Fruit fly (Drosophila melanogaster) whole organism, embryonic: ENCODE measurements around the gene Acp36DE.

Experiments used
- Abd-B ChIP-seq: fragments of 200-800 bp; sonication (Bioruptor generic); optimal IDR thresholded peaks from 2 replicates; lab custom pipeline; 2018; ENCODE audit warnings: missing biosample characterization, mild to moderate bottlenecking, missing genetic modification characterization, moderate library complexity
- Aef1 ChIP-seq: fragments of 200-800 bp; sonication (Bioruptor generic); IDR thresholded peaks from 3 replicates; pipeline ENCODE4 v1.3.6; 2022; ENCODE audit warnings: missing biosample characterization, missing genetic modification characterization
- CG10267 ChIP-seq: fragments of 200-800 bp; sonication (Bioruptor generic); optimal IDR thresholded peaks from 2 replicates; lab custom pipeline; 2018; ENCODE audit warnings: missing biosample characterization, mild to moderate bottlenecking, missing genetic modification characterization, moderate library complexity
- CG10274 ChIP-seq: fragments of 200-800 bp; sonication (Bioruptor generic); optimal IDR thresholded peaks from 3 replicates; lab custom pipeline; 2017; ENCODE audit warnings: missing biosample characterization, mild to moderate bottlenecking, missing genetic modification characterization
- CG12299 ChIP-seq: fragments of 200-800 bp; sonication (Bioruptor generic); optimal IDR thresholded peaks from 2 replicates; lab custom pipeline; 2018; ENCODE audit warnings: missing biosample characterization, mild to moderate bottlenecking, missing genetic modification characterization
- CG12391 ChIP-seq: fragments of 200-800 bp; sonication (Bioruptor generic); optimal IDR thresholded peaks from 3 replicates; lab custom pipeline; 2018; ENCODE audit warnings: missing biosample characterization, mild to moderate bottlenecking, missing genetic modification characterization, moderate library complexity
- CG12659 ChIP-seq: fragments of 200-800 bp; sonication (Bioruptor generic); optimal IDR thresholded peaks from 3 replicates; lab custom pipeline; 2017; ENCODE audit warnings: mild to moderate bottlenecking, missing biosample characterization, missing genetic modification reagents, missing genetic modification characterization
- CG13775 ChIP-seq: fragments of 200-800 bp; sonication (Bioruptor generic); optimal IDR thresholded peaks from 3 replicates; lab custom pipeline; 2017; ENCODE audit warnings: missing biosample characterization, mild to moderate bottlenecking, missing genetic modification characterization
- CG14441 ChIP-seq: fragments of 200-800 bp; sonication (Bioruptor generic); IDR thresholded peaks from 2 replicates; pipeline ENCODE4 v1.3.6; 2022; ENCODE audit warnings: missing biosample characterization, missing genetic modification characterization
- CG17802 ChIP-seq: fragments of 200-800 bp; sonication (Bioruptor generic); optimal IDR thresholded peaks from 2 replicates; lab custom pipeline; 2018; ENCODE audit warnings: missing biosample characterization, mild to moderate bottlenecking, missing genetic modification characterization, moderate library complexity
- CG17912 ChIP-seq: fragments of 200-800 bp; sonication (Bioruptor generic); optimal IDR thresholded peaks from 2 replicates; lab custom pipeline; 2018; ENCODE audit warnings: missing biosample characterization, mild to moderate bottlenecking, missing genetic modification characterization
- CG2202 ChIP-seq: fragments of 200-800 bp; sonication (Bioruptor generic); optimal IDR thresholded peaks from 2 replicates; lab custom pipeline; 2018; ENCODE audit warnings: missing biosample characterization, mild to moderate bottlenecking, missing genetic modification characterization
- CG30020 ChIP-seq: fragments of 200-800 bp; optimal IDR thresholded peaks from 2 replicates; lab custom pipeline; 2019; ENCODE audit warnings: missing biosample characterization, mild to moderate bottlenecking, missing genetic modification characterization, moderate library complexity
- CG4424 ChIP-seq: fragments of 200-800 bp; sonication (Bioruptor generic); optimal IDR thresholded peaks from 3 replicates; lab custom pipeline; 2016; ENCODE audit warnings: missing biosample characterization, missing genetic modification characterization
- CG4730 ChIP-seq: fragments of 200-800 bp; sonication (Bioruptor generic); IDR thresholded peaks from 2 replicates; pipeline ENCODE4 v1.3.6; 2022; ENCODE audit warnings: missing biosample characterization, missing genetic modification characterization
- CG6175 ChIP-seq: fragments of 200-800 bp; sonication (Bioruptor generic); IDR thresholded peaks from 3 replicates; pipeline ENCODE4 v1.3.6; 2022; ENCODE audit warnings: missing biosample characterization, missing genetic modification characterization
- CG6272 ChIP-seq: fragments of 200-800 bp; sonication (Bioruptor generic); IDR thresholded peaks from 2 replicates; pipeline ENCODE4 v1.3.6; 2022; ENCODE audit warnings: missing biosample characterization, missing genetic modification characterization
- CG7556 ChIP-seq: fragments of 200-800 bp; sonication (Bioruptor generic); optimal IDR thresholded peaks from 2 replicates; lab custom pipeline; 2017; ENCODE audit warnings: missing biosample characterization, mild to moderate bottlenecking, missing genetic modification characterization
- CG8478 ChIP-seq: fragments of >200 bp; optimal IDR thresholded peaks from 2 replicates; lab custom pipeline; 2018
- CG8944 ChIP-seq: fragments of 200-800 bp; sonication (Bioruptor generic); optimal IDR thresholded peaks from 3 replicates; lab custom pipeline; 2016; ENCODE audit warnings: missing biosample characterization, missing genetic modification characterization
- CHES-1-like ChIP-seq: fragments of 200-800 bp; sonication (Bioruptor generic); optimal IDR thresholded peaks from 2 replicates; lab custom pipeline; 2016; ENCODE audit warnings: missing biosample characterization, missing genetic modification characterization
- Chrac-16 ChIP-seq: fragments of 200-800 bp; sonication (Bioruptor generic); optimal IDR thresholded peaks from 3 replicates; lab custom pipeline; 2016; ENCODE audit warnings: missing biosample characterization, missing genetic modification characterization
- D ChIP-seq, 2 experiments: fragments of 200-800 bp in 1 of 2; fragments of >200 bp in 1 of 2; sonication (Bioruptor generic) in 1 of 2; optimal IDR thresholded peaks; 2 replicates in 1 of 2; 3 replicates in 1 of 2; lab custom pipeline; 2017; ENCODE audit warnings: mild to moderate bottlenecking in 1 of 2, missing biosample characterization in 1 of 2, missing genetic modification characterization in 1 of 2, missing genetic modification reagents in 1 of 2
- Drgx ChIP-seq: fragments of 200-800 bp; sonication (Bioruptor generic); IDR thresholded peaks from 2 replicates; pipeline ENCODE4 v1.3.6; 2022; ENCODE audit warnings: missing biosample characterization, missing genetic modification characterization
- E2f2 ChIP-seq: fragments of 200-800 bp; sonication (Bioruptor generic); IDR thresholded peaks from 2 replicates; pipeline ENCODE4 v1.3.6; 2022; ENCODE audit warnings: missing biosample characterization, missing genetic modification characterization
- Ets65A ChIP-seq: fragments of 200-800 bp; sonication (Bioruptor generic); peaks from one replicate; lab custom pipeline; 2016; ENCODE audit warnings: missing biosample characterization, missing genetic modification characterization
- Max ChIP-seq: fragments of 200-800 bp; sonication (Bioruptor generic); optimal IDR thresholded peaks from 2 replicates; lab custom pipeline; 2016; ENCODE audit warnings: missing biosample characterization, mild to moderate bottlenecking, missing genetic modification characterization
- NC2α ChIP-seq: fragments of 200-800 bp; sonication (Bioruptor generic); optimal IDR thresholded peaks from 2 replicates; lab custom pipeline; 2016; ENCODE audit warnings: missing biosample characterization, missing genetic modification characterization
- NfI ChIP-seq: fragments of 200-800 bp; sonication (Bioruptor generic); optimal IDR thresholded peaks from 3 replicates; lab custom pipeline; 2018; ENCODE audit warnings: missing biosample characterization, mild to moderate bottlenecking, missing genetic modification characterization, moderate library complexity
- Sox102F ChIP-seq: fragments of 200-800 bp; sonication (Bioruptor generic); optimal IDR thresholded peaks from 2 replicates; lab custom pipeline; 2018; ENCODE audit warnings: missing biosample characterization, mild to moderate bottlenecking, missing genetic modification characterization, moderate library complexity
- ap ChIP-seq: fragments of 200-800 bp; sonication (Bioruptor generic); IDR thresholded peaks from 2 replicates; pipeline ENCODE4 v1.3.6; 2022; ENCODE audit warnings: missing biosample characterization, missing genetic modification characterization
- ash1 ChIP-seq: fragments of 200-800 bp; sonication (Bioruptor generic); optimal IDR thresholded peaks from 2 replicates; lab custom pipeline; 2018; ENCODE audit warnings: missing biosample characterization, mild to moderate bottlenecking, missing genetic modification characterization
- ci ChIP-seq: fragments of 200-800 bp; sonication (Bioruptor generic); IDR thresholded peaks from 3 replicates; pipeline ENCODE4 v1.3.6; 2022; ENCODE audit warnings: missing biosample characterization, missing genetic modification characterization
- cwo ChIP-seq: fragments of 200-800 bp; sonication (Bioruptor generic); optimal IDR thresholded peaks from 3 replicates; lab custom pipeline; 2017; ENCODE audit warnings: missing biosample characterization, missing genetic modification characterization, mild to moderate bottlenecking, moderate library complexity, missing genetic modification reagents
- dimm ChIP-seq: fragments of 200-800 bp; sonication (Bioruptor generic); IDR thresholded peaks from 2 replicates; pipeline ENCODE4 v1.3.6; 2022; ENCODE audit warnings: missing biosample characterization, missing genetic modification characterization
- esg ChIP-seq: fragments of 200-800 bp; sonication (Bioruptor generic); conservative IDR thresholded peaks from 2 replicates; pipeline ENCODE4 v1.3.6; 2022; ENCODE audit warnings: missing biosample characterization, missing genetic modification characterization
- grau ChIP-seq: fragments of 200-800 bp; optimal IDR thresholded peaks from 3 replicates; lab custom pipeline; 2019; ENCODE audit warnings: missing biosample characterization, mild to moderate bottlenecking, missing genetic modification characterization, moderate library complexity
- insv ChIP-seq, 2 experiments: fragments of 200-800 bp; sonication (Bioruptor generic); optimal IDR thresholded peaks; 3 replicates each; lab custom pipeline; 2016 to 2018; ENCODE audit warnings: missing biosample characterization in 2 of 2, missing genetic modification characterization in 2 of 2
- jigr1 ChIP-seq: fragments of 200-800 bp; sonication (Bioruptor generic); IDR thresholded peaks from 3 replicates; pipeline ENCODE4 v1.3.6; 2022; ENCODE audit warnings: missing biosample characterization, missing genetic modification characterization
- ken ChIP-seq: fragments of 200-800 bp; sonication (Bioruptor generic); IDR thresholded peaks from 3 replicates; pipeline ENCODE4 v1.3.6; 2022; ENCODE audit warnings: missing biosample characterization, missing genetic modification characterization
- lab ChIP-seq: fragments of 200-800 bp; sonication (Bioruptor generic); optimal IDR thresholded peaks from 3 replicates; lab custom pipeline; 2017; ENCODE audit warnings: missing biosample characterization, missing genetic modification characterization, mild to moderate bottlenecking, moderate library complexity, missing genetic modification reagents
- luna ChIP-seq: fragments of 200-800 bp; sonication (Bioruptor generic); optimal IDR thresholded peaks from 2 replicates; lab custom pipeline; 2016; ENCODE audit warnings: missing biosample characterization, missing genetic modification characterization
- mirr ChIP-seq: fragments of 200-800 bp; sonication (Bioruptor generic); optimal IDR thresholded peaks from 3 replicates; lab custom pipeline; 2018; ENCODE audit warnings: missing biosample characterization, mild to moderate bottlenecking, missing genetic modification characterization
- nerfin-2 ChIP-seq: fragments of 200-800 bp; sonication (Bioruptor generic); IDR thresholded peaks from 2 replicates; pipeline ENCODE4 v1.3.6; 2022; ENCODE audit warnings: missing biosample characterization, missing genetic modification characterization; ENCODE audit not compliant: partially characterized antibody
- onecut ChIP-seq: fragments of 200-800 bp; sonication (Bioruptor generic); IDR thresholded peaks from 2 replicates; pipeline ENCODE4 v1.3.6; 2022; ENCODE audit warnings: missing biosample characterization, missing genetic modification characterization
- pita ChIP-seq: fragments of 200-800 bp; sonication (Bioruptor generic); optimal IDR thresholded peaks from 2 replicates; lab custom pipeline; 2017; ENCODE audit warnings: missing biosample characterization, mild to moderate bottlenecking, missing genetic modification characterization
- psq ChIP-seq: fragments of 200-800 bp; sonication (Bioruptor generic); optimal IDR thresholded peaks from 2 replicates; lab custom pipeline; 2017; ENCODE audit warnings: missing biosample characterization, missing genetic modification characterization
- pum ChIP-seq: fragments of 200-800 bp; sonication (Bioruptor generic); optimal IDR thresholded peaks from 2 replicates; lab custom pipeline; 2016; ENCODE audit warnings: missing biosample characterization, missing genetic modification characterization
- ranshi ChIP-seq: fragments of 200-800 bp; sonication (Bioruptor generic); IDR thresholded peaks from 2 replicates; pipeline ENCODE4 v1.3.6; 2022; ENCODE audit warnings: missing biosample characterization, missing genetic modification characterization
- sens-2 ChIP-seq: fragments of 200-800 bp; sonication (Bioruptor generic); IDR thresholded peaks from 2 replicates; pipeline ENCODE4 v1.3.6; 2022; ENCODE audit warnings: missing biosample characterization, missing genetic modification characterization
- unc-4 ChIP-seq: fragments of 200-800 bp; sonication (Bioruptor generic); IDR thresholded peaks from 2 replicates; pipeline ENCODE4 v1.3.6; 2022; ENCODE audit warnings: missing biosample characterization, missing genetic modification characterization; ENCODE audit not compliant: partially characterized antibody
- yki ChIP-seq: fragments of >200 bp; optimal IDR thresholded peaks from 3 replicates; lab custom pipeline; 2018

Acp36DE gene

dm6 chr2L:18377109-18377508 is 18.3 kb upstream of the Acp36DE start (continued):
- TF ChIP-seq CG6272 (GFP tag; lab: Robert Waterston, UW) = no peak
- TF ChIP-seq sens-2 (GFP tag; lab: Robert Waterston, UW) = no peak
- TF ChIP-seq luna (GFP tag; lab: Kevin White, UChicago) = no peak
- TF ChIP-seq ci (GFP tag; lab: Robert Waterston, UW) = no peak
- no peak for TF ChIP-seq D (optimal IDR thresholded peaks at IDR 0.05; lab: Kevin White, UChicago)
- peak; percentile 8 for TF ChIP-seq D (GFP tag; optimal IDR thresholded peaks at IDR 0.05; lab: Kevin White, UChicago)
- TF ChIP-seq pita (GFP tag; lab: Kevin White, UChicago) = no peak
- no peak for TF ChIP-seq CG4730 (GFP tag; lab: Robert Waterston, UW)
- no peak for TF ChIP-seq E2f2 (GFP tag; lab: Robert Waterston, UW)
- TF ChIP-seq CG7556 = peak; percentile 58
- peak; percentile 61 for TF ChIP-seq grau (tag; lab: Kevin White, UChicago)
- TF ChIP-seq jigr1 = peak; percentile 31; the same call in 1 of the 3 replicates
- TF ChIP-seq CG17802 (tag; lab: Kevin White, UChicago) = no peak
- no peak for TF ChIP-seq CG10274 (GFP tag; lab: Kevin White, UChicago)
- TF ChIP-seq esg (GFP tag; lab: Robert Waterston, UW) = no peak
- TF ChIP-seq mirr = no peak
- TF ChIP-seq NfI (GFP tag; lab: Kevin White, UChicago) = peak; percentile 44
- no peak for TF ChIP-seq CG13775 (GFP tag; lab: Kevin White, UChicago)
- TF ChIP-seq NC2α (GFP tag; lab: Kevin White, UChicago) = no peak
- no peak for TF ChIP-seq CG6175 (GFP tag; lab: Robert Waterston, UW)
- no peak for TF ChIP-seq CG12299 (tag; lab: Kevin White, UChicago)
- TF ChIP-seq nerfin-2 (GFP tag; lab: Robert Waterston, UW) = no peak
- peak; percentile 93 for TF ChIP-seq Ets65A
- TF ChIP-seq CG2202 = no peak
- 0 out of 2 replicates have a peak, but pooled peaks have one; percentile 22 for TF ChIP-seq Drgx
- no peak for TF ChIP-seq insv (GFP tag; optimal IDR thresholded peaks at IDR 0.05; lab: Kevin White, UChicago)
- TF ChIP-seq onecut (GFP tag; lab: Robert Waterston, UW) = no peak
- TF ChIP-seq CG17912 = no peak
- peak; percentile 54 for TF ChIP-seq cwo
- TF ChIP-seq ap (GFP tag; lab: Robert Waterston, UW) = 0 out of 2 replicates have a peak, but pooled peaks have one; percentile 11
- TF ChIP-seq Abd-B (GFP tag; lab: Kevin White, UChicago) = no peak
- peak; percentile 24 for TF ChIP-seq CG12659 (GFP tag; lab: Kevin White, UChicago)
- TF ChIP-seq CHES-1-like (GFP tag; lab: Kevin White, UChicago) = peak; percentile 33
- TF ChIP-seq unc-4 (GFP tag; lab: Robert Waterston, UW) = no peak
- no peak for TF ChIP-seq Max
- TF ChIP-seq ash1 (GFP tag; lab: Kevin White, UChicago) = no peak
- TF ChIP-seq CG8944 = no peak
- no peak for TF ChIP-seq Aef1 (GFP tag; lab: Robert Waterston, UW)
- TF ChIP-seq psq (GFP tag; lab: Kevin White, UChicago) = no peak
- no peak for TF ChIP-seq CG30020 (tag; lab: Kevin White, UChicago)
- no peak for TF ChIP-seq ken (GFP tag; lab: Robert Waterston, UW)
- peak; percentile 24 for TF ChIP-seq CG4424 (GFP tag; lab: Kevin White, UChicago)
- TF ChIP-seq lab (GFP tag; lab: Kevin White, UChicago) = peak; percentile 81
- no peak for TF ChIP-seq CG12391 (tag; lab: Kevin White, UChicago)
- TF ChIP-seq pum (GFP tag; lab: Kevin White, UChicago) = peak; percentile 3
- TF ChIP-seq Chrac-16 (GFP tag; lab: Kevin White, UChicago) = peak; percentile 22
- no peak for TF ChIP-seq yki (lab: Kevin White, UChicago)
- TF ChIP-seq Sox102F (GFP tag; lab: Kevin White, UChicago) = peak; percentile 59
- no peak for TF ChIP-seq ranshi
- TF ChIP-seq dimm (GFP tag; lab: Robert Waterston, UW) = no peak
- TF ChIP-seq CG8478 (lab: Kevin White, UChicago) = no peak
- TF ChIP-seq CG10267 (tag; lab: Kevin White, UChicago) = peak; percentile 8
- peak; percentile 8; the same call in 1 of the 2 replicates for TF ChIP-seq CG14441 (GFP tag; lab: Robert Waterston, UW)
